Fruit fly (Drosophila melanogaster) whole organism, embryonic: ENCODE results near the gene CG44000.

Experiments used
- BEAF-32 ChIP-seq: fragments of 200-800 bp; sonication (Bioruptor generic); optimal IDR thresholded peaks from 3 replicates; lab custom pipeline; 2017; ENCODE audit warnings: missing biosample characterization, missing genetic modification characterization, mild to moderate bottlenecking, moderate library complexity, missing genetic modification reagents
- CG10979 ChIP-seq: fragments of 200-800 bp; sonication (Bioruptor generic); optimal IDR thresholded peaks from 2 replicates; lab custom pipeline; 2018; ENCODE audit warnings: missing biosample characterization, mild to moderate bottlenecking, missing genetic modification characterization, moderate library complexity
- CG11398 ChIP-seq: fragments of 200-800 bp; sonication (Bioruptor generic); optimal IDR thresholded peaks from 2 replicates; lab custom pipeline; 2016; ENCODE audit warnings: missing biosample characterization, missing genetic modification characterization
- CG12219 ChIP-seq: fragments of 200-800 bp; sonication (Bioruptor generic); optimal IDR thresholded peaks from 3 replicates; lab custom pipeline; 2018; ENCODE audit warnings: missing biosample characterization, mild to moderate bottlenecking, missing genetic modification characterization
- CG12299 ChIP-seq: fragments of 200-800 bp; sonication (Bioruptor generic); optimal IDR thresholded peaks from 2 replicates; lab custom pipeline; 2018; ENCODE audit warnings: missing biosample characterization, mild to moderate bottlenecking, missing genetic modification characterization
- CG12391 ChIP-seq: fragments of 200-800 bp; sonication (Bioruptor generic); optimal IDR thresholded peaks from 3 replicates; lab custom pipeline; 2018; ENCODE audit warnings: missing biosample characterization, mild to moderate bottlenecking, missing genetic modification characterization, moderate library complexity
- CG15479 ChIP-seq: fragments of 200-800 bp; sonication (Bioruptor generic); optimal IDR thresholded peaks from 3 replicates; lab custom pipeline; 2019; ENCODE audit warnings: missing biosample characterization, mild to moderate bottlenecking, missing genetic modification characterization, moderate library complexity
- CG2875 ChIP-seq: fragments of 200-800 bp; sonication (Bioruptor generic); optimal IDR thresholded peaks from 2 replicates; lab custom pipeline; 2017; ENCODE audit warnings: missing biosample characterization, mild to moderate bottlenecking, missing genetic modification characterization, missing genetic modification reagents
- CG34422 ChIP-seq: fragments of 200-800 bp; sonication (Bioruptor generic); IDR thresholded peaks from 3 replicates; pipeline ENCODE4 v1.3.6; 2022; ENCODE audit warnings: missing biosample characterization, missing genetic modification characterization
- CG4617 ChIP-seq: fragments of 200-800 bp; sonication (Bioruptor generic); optimal IDR thresholded peaks from 3 replicates; lab custom pipeline; 2016; ENCODE audit warnings: missing biosample characterization, missing genetic modification characterization, borderline replicate concordance
- CG5180 ChIP-seq: fragments of 200-800 bp; sonication (Bioruptor generic); optimal IDR thresholded peaks from 3 replicates; lab custom pipeline; 2017; ENCODE audit warnings: missing biosample characterization, missing genetic modification characterization, mild to moderate bottlenecking, moderate library complexity, missing genetic modification reagents
- CG6854 ChIP-seq: fragments of 200-800 bp; sonication (Bioruptor generic); optimal IDR thresholded peaks from 3 replicates; lab custom pipeline; 2017; ENCODE audit warnings: missing biosample characterization, mild to moderate bottlenecking, missing genetic modification characterization
- CG8089 ChIP-seq: fragments of 200-800 bp; sonication (Bioruptor generic); optimal IDR thresholded peaks from 3 replicates; lab custom pipeline; 2016; ENCODE audit warnings: missing biosample characterization, missing genetic modification characterization
- CG9797 ChIP-seq: fragments of 200-800 bp; sonication (Bioruptor generic); optimal IDR thresholded peaks from 3 replicates; lab custom pipeline; 2018; ENCODE audit warnings: missing biosample characterization, mild to moderate bottlenecking, missing genetic modification characterization
- Chrac-16 ChIP-seq: fragments of 200-800 bp; sonication (Bioruptor generic); optimal IDR thresholded peaks from 3 replicates; lab custom pipeline; 2016; ENCODE audit warnings: missing biosample characterization, missing genetic modification characterization
- Dfd ChIP-seq, 2 experiments: fragments of >200 bp; optimal IDR thresholded peaks; 2 replicates each; lab custom pipeline; 2017; ENCODE audit warnings: missing biosample characterization in 2 of 2, missing genetic modification characterization in 2 of 2
- Drgx ChIP-seq: fragments of 200-800 bp; sonication (Bioruptor generic); IDR thresholded peaks from 2 replicates; pipeline ENCODE4 v1.3.6; 2022; ENCODE audit warnings: missing biosample characterization, missing genetic modification characterization
- Ets65A ChIP-seq: fragments of 200-800 bp; sonication (Bioruptor generic); peaks from one replicate; lab custom pipeline; 2016; ENCODE audit warnings: missing biosample characterization, missing genetic modification characterization
- H2.0 ChIP-seq: fragments of 200-800 bp; sonication (Bioruptor generic); IDR thresholded peaks from 2 replicates; pipeline ENCODE4 v1.3.6; 2022; ENCODE audit warnings: missing biosample characterization, missing genetic modification characterization
- Meics ChIP-seq: fragments of 200-800 bp; sonication (Bioruptor generic); optimal IDR thresholded peaks from 2 replicates; lab custom pipeline; 2017; ENCODE audit warnings: missing biosample characterization, mild to moderate bottlenecking, missing genetic modification characterization
- Ptx1 ChIP-seq: fragments of 200-800 bp; sonication (Bioruptor generic); IDR thresholded peaks from 2 replicates; pipeline ENCODE4 v1.3.6; 2022; ENCODE audit warnings: missing biosample characterization, missing genetic modification characterization
- Ravus ChIP-seq: fragments of 200-800 bp; sonication (Bioruptor generic); IDR thresholded peaks from 2 replicates; pipeline ENCODE4 v1.3.6; 2022; ENCODE audit warnings: missing biosample characterization, missing genetic modification characterization
- Rx ChIP-seq: fragments of 200-800 bp; sonication (Bioruptor generic); IDR thresholded peaks from 2 replicates; pipeline ENCODE4 v1.3.6; 2022; ENCODE audit warnings: missing biosample characterization, missing genetic modification characterization
- Ssrp ChIP-seq: fragments of 200-800 bp; sonication (Bioruptor generic); optimal IDR thresholded peaks from 2 replicates; lab custom pipeline; 2018; ENCODE audit warnings: missing biosample characterization, mild to moderate bottlenecking, missing genetic modification characterization, moderate library complexity
- Tbp ChIP-seq: fragments of >200 bp; optimal IDR thresholded peaks from 2 replicates; lab custom pipeline; 2018; ENCODE audit warnings: missing biosample characterization, missing genetic modification characterization
- btn ChIP-seq: fragments of 200-800 bp; sonication (Bioruptor generic); optimal IDR thresholded peaks from 2 replicates; lab custom pipeline; 2016; ENCODE audit warnings: missing biosample characterization, missing genetic modification characterization
- disco-r ChIP-seq: fragments of 200-800 bp; sonication (Bioruptor generic); optimal IDR thresholded peaks from 2 replicates; lab custom pipeline; 2016; ENCODE audit warnings: missing biosample characterization, missing genetic modification characterization
- otp ChIP-seq: fragments of 200-800 bp; sonication (Bioruptor generic); IDR thresholded peaks from 3 replicates; pipeline ENCODE4, ENCODE4 v1.3.6; 2022; ENCODE audit warnings: missing biosample characterization, missing genetic modification characterization
- peb ChIP-seq: fragments of 200-800 bp; sonication (Bioruptor generic); IDR thresholded peaks from 2 replicates; pipeline ENCODE4 v1.3.6; 2022; ENCODE audit warnings: missing biosample characterization, missing genetic modification characterization
- repo ChIP-seq: fragments of 200-800 bp; sonication (Bioruptor generic); optimal IDR thresholded peaks from 2 replicates; lab custom pipeline; 2016; ENCODE audit warnings: missing biosample characterization, missing genetic modification characterization
- run ChIP-seq: fragments of 200-800 bp; sonication (Bioruptor generic); optimal IDR thresholded peaks from 3 replicates; lab custom pipeline; 2018; ENCODE audit warnings: missing biosample characterization, mild to moderate bottlenecking, missing genetic modification characterization
- sens-2 ChIP-seq: fragments of 200-800 bp; sonication (Bioruptor generic); IDR thresholded peaks from 2 replicates; pipeline ENCODE4 v1.3.6; 2022; ENCODE audit warnings: missing biosample characterization, missing genetic modification characterization
- slou ChIP-seq: fragments of 200-800 bp; sonication (Bioruptor generic); optimal IDR thresholded peaks from 3 replicates; lab custom pipeline; 2016; ENCODE audit warnings: missing biosample characterization, missing genetic modification characterization
- so ChIP-seq: fragments of 200-800 bp; sonication (Bioruptor generic); IDR thresholded peaks from 3 replicates; pipeline ENCODE4 v1.3.6; 2022; ENCODE audit warnings: missing biosample characterization, missing genetic modification characterization
- sob ChIP-seq: fragments of 200-800 bp; sonication (Bioruptor generic); IDR thresholded peaks from 2 replicates; pipeline ENCODE4 v1.3.6; 2022; ENCODE audit warnings: missing biosample characterization, missing genetic modification characterization
- sqz ChIP-seq: fragments of 200-800 bp; sonication (Bioruptor generic); optimal IDR thresholded peaks from 3 replicates; lab custom pipeline; 2018; ENCODE audit warnings: missing biosample characterization, mild to moderate bottlenecking, missing genetic modification characterization
- tgo ChIP-seq: fragments of 200-800 bp; sonication (Bioruptor generic); IDR thresholded peaks from 3 replicates; pipeline ENCODE4 v1.3.6; 2022; ENCODE audit warnings: missing biosample characterization, missing genetic modification characterization
- tin ChIP-seq: fragments of 200-800 bp; sonication (Bioruptor generic); optimal IDR thresholded peaks from 3 replicates; lab custom pipeline; 2016; ENCODE audit warnings: missing biosample characterization, missing genetic modification characterization
- trem ChIP-seq: fragments of 200-800 bp; optimal IDR thresholded peaks from 3 replicates; lab custom pipeline; 2019; ENCODE audit warnings: missing biosample characterization, mild to moderate bottlenecking, missing genetic modification characterization, moderate library complexity
- usp ChIP-seq: fragments of >200 bp; optimal IDR thresholded peaks from 2 replicates; lab custom pipeline; 2017; ENCODE audit warnings: missing biosample characterization, missing genetic modification characterization

The CG44000 gene

dm6 chr2L:4997401-4998259, 45.4 kb upstream of the CG44000 start (continued):
- TF ChIP-seq CG8089 (GFP tag; lab: Kevin White, UChicago) (peak; percentile 99), Tbp (GFP tag; lab: Kevin White, UChicago) (no peak), CG10979 (tag; lab: Kevin White, UChicago) (peak; percentile 99), repo (GFP tag; lab: Kevin White, UChicago) (peak; percentile 99), H2.0 (GFP tag; lab: Robert Waterston, UW) (peak; percentile 99), run (tag; lab: Kevin White, UChicago) (peak; percentile 96), Chrac-16 (peak; percentile 99), so (GFP tag; lab: Robert Waterston, UW) (peak; percentile 99), CG6854 (GFP tag; lab: Kevin White, UChicago) (peak; percentile 96), slou (GFP tag; lab: Kevin White, UChicago) (peak; percentile 98), disco-r (GFP tag; lab: Kevin White, UChicago) (peak; percentile 99), CG9797 (peak; percentile 67), Meics (GFP tag; lab: Kevin White, UChicago) (peak; percentile 99), sob (peak; percentile 99), peb (GFP tag; lab: Robert Waterston, UW) (peak; percentile 99), tgo (GFP tag; lab: Robert Waterston, UW) (peak; percentile 99), Dfd (GFP tag; optimal IDR thresholded peaks at IDR 0.05; lab: Kevin White, UChicago) (peak; percentile 58 to 81), BEAF-32 (GFP tag; lab: Kevin White, UChicago) (peak; percentile 24), CG5180 (peak; percentile 93), Drgx (GFP tag; lab: Robert Waterston, UW) (peak; percentile 99), CG11398 (peak; percentile 99), CG12299 (tag; lab: Kevin White, UChicago) (peak; percentile 97), trem (peak; percentile 97), CG12219 (GFP tag; lab: Kevin White, UChicago) (peak; percentile 99), tin (GFP tag; lab: Kevin White, UChicago) (peak; percentile 99), Rx (peak; percentile 99), btn (GFP tag; lab: Kevin White, UChicago) (peak; percentile 99), CG12391 (peak; percentile 99), otp (GFP tag; lab: Robert Waterston, UW) (peak; percentile 99), Ravus (peak; percentile 98), CG34422 (GFP tag; lab: Robert Waterston, UW) (peak; percentile 100), sqz (GFP tag; lab: Kevin White, UChicago) (peak; percentile 98)

dm6 chr2L:4998260-4998560, 44.9 kb upstream of the CG44000 start:
- TF ChIP-seq CG4617 = no peak
- TF ChIP-seq CG2875 (GFP tag; lab: Kevin White, UChicago) = no peak
- TF ChIP-seq BEAF-32 (GFP tag; lab: Kevin White, UChicago) = peak; percentile 19
- TF ChIP-seq Ssrp (tag; lab: Kevin White, UChicago) = peak; percentile 14
- peak; percentile 77 for TF ChIP-seq CG15479 (GFP tag; lab: Kevin White, UChicago)
- no peak for TF ChIP-seq usp (GFP tag; lab: Kevin White, UChicago)
- TF ChIP-seq Ets65A (GFP tag; lab: Kevin White, UChicago) = peak; percentile 80
- no peak for TF ChIP-seq sens-2 (GFP tag; lab: Robert Waterston, UW)
- TF ChIP-seq Ptx1 (GFP tag; lab: Robert Waterston, UW) = 0 out of 2 replicates have a peak, but pooled peaks have one; percentile 5
